Worm (Caenorhabditis elegans) whole organism, midembryonic: ENCODE results near the gene ifbp-1.

Experiments
- T22C8.4 ChIP-seq: fragments of 200-800 bp; sonication (Bioruptor generic); IDR thresholded peaks from 2 replicates; pipeline ENCODE4 v1.3.6; 2022; ENCODE audit warnings: missing genetic modification characterization, missing compliant biosample characterization
- cog-1 ChIP-seq: sonication (generic microtip); optimal IDR thresholded peaks from 2 replicates; lab custom pipeline; 2016; ENCODE audit warnings: missing genetic modification characterization, missing compliant biosample characterization
- flt-1 ChIP-seq: fragments of 200-800 bp; sonication (Bioruptor generic); IDR thresholded peaks from 2 replicates; pipeline ENCODE4 v1.3.6; 2022; ENCODE audit warnings: missing genetic modification characterization, missing compliant biosample characterization
- klf-2 ChIP-seq: fragments of 200-800 bp; sonication (Bioruptor generic); conservative IDR thresholded peaks from 2 replicates; pipeline ENCODE4 v1.3.6; 2022; ENCODE audit warnings: missing genetic modification reagents, missing genetic modification characterization, missing compliant biosample characterization
- med-1 ChIP-seq: sonication (generic microtip); optimal IDR thresholded peaks from 2 replicates; lab custom pipeline; 2017; ENCODE audit warnings: missing genetic modification characterization, mild to moderate bottlenecking, missing compliant biosample characterization, antibody characterized with exemption, missing genetic modification reagents; ENCODE audit not compliant: insufficient read depth
- ref-1 ChIP-seq: fragments of 200-800 bp; sonication (Bioruptor generic); conservative IDR thresholded peaks from 2 replicates; pipeline ENCODE4 v1.3.6; 2022; ENCODE audit warnings: missing genetic modification reagents, missing genetic modification characterization, missing compliant biosample characterization
- tab-1 ChIP-seq: fragments of 200-800 bp; sonication (Bioruptor generic); IDR thresholded peaks from 2 replicates; pipeline ENCODE4 v1.3.6; 2022; ENCODE audit warnings: missing genetic modification characterization, missing compliant biosample characterization
- ztf-23 ChIP-seq: fragments of 200-800 bp; sonication (Bioruptor generic); IDR thresholded peaks from 2 replicates; pipeline ENCODE4 v1.3.6; 2022; ENCODE audit warnings: missing genetic modification reagents, missing genetic modification characterization, missing compliant biosample characterization
- ztf-29 ChIP-seq: fragments of 200-800 bp; sonication (Bioruptor generic); IDR thresholded peaks from 2 replicates; pipeline ENCODE4 v1.3.6; 2022; ENCODE audit warnings: missing genetic modification reagents, missing genetic modification characterization, missing compliant biosample characterization

Gene ifbp-1

DNA sequence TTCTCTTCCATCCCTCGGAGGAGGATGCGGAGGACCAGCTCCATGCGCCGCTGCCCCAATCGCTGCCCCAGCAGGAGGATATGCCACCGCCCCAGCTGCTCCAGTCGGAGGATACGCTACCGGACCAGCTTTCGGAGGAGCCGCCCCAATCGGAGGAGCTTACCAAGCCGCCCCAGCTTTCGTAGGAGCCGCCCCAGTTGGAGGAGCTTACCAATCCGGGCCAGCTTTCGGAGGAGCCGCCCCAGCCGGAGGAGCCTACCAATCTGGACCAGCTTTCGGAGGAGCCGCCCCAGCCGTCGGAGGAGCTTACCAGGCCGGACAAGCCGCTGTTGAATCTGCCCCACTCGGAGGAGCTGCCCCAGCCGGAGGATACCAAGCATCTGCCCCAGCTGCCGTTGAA, 35.4 kb upstream of the ifbp-1 start:
- TF ChIP-seq ztf-23 (no peak), tab-1 (GFP tag; lab: Robert Waterston, UW) (no peak)

DNA sequence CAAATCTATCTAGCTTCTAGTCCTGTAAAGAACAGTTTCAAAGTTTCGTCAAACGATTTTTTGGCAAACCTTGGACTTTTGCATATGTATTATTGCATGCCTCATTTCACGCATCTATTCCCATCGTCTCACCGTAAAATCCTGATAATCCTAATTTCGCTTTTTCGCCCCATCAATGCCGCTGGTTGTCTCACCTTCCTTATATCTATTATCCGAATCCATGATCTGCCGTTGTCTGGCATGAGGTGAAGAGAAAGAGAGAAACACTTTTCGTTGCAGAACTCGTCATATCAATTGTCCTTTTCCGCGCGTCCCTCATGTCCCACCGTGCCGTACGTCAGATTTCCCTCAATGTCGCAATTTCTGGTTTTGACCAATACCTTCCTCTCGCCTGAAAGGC, 34.5 kb upstream of the ifbp-1 start, which contains the start of gene cut-2:
cut-2 (plus strand) TSS at position 365 of the 400 bp plus-strand sequence.
- no peak for TF ChIP-seq ztf-29 (GFP tag; lab: Robert Waterston, UW)
- no peak for TF ChIP-seq klf-2

DNA sequence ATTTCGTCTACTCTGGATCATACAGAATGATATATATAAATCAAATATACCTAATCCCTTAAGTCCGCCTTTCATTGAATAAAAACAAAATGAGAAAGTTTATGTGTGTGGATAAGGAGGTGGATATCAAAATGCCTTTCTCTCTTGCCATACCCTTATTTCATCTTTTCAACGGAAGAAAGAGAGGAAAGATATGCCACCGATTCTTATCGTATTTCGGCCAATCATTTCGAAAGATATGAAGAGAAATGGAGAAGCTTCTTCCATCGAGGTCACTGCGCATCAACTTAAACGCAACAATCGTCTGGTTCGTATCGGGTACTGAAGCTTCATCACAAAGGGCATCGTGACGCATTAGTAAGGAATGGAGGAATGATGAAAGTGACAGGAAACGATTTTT, 33.2 kb upstream of the ifbp-1 start:
- no peak for TF ChIP-seq ztf-23
- no peak for TF ChIP-seq tab-1 (GFP tag; lab: Robert Waterston, UW)
- no peak for TF ChIP-seq med-1 (GFP tag; lab: Kevin White, UChicago)
- TF ChIP-seq ref-1 (GFP tag; lab: Robert Waterston, UW) = no peak
- no peak for TF ChIP-seq cog-1
- TF ChIP-seq klf-2 = no peak
- no peak for TF ChIP-seq flt-1
- no peak for TF ChIP-seq ztf-29 (GFP tag; lab: Robert Waterston, UW)
- no peak for TF ChIP-seq T22C8.4

DNA sequence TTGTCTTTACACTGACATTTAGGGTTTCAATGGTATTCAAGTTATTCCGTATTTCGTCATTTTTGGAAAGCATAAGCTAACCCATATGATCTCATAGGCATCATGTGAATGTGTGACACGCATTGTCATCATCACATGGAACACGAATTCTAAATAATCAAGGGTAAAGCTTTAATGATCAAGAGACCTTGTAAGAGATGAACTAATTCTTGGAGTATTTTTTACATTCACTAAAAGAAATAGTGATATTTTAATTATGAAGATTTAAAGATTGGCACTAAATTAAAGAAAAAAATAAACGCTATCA, 31.9 kb upstream of the ifbp-1 start:
- TF ChIP-seq klf-2 = no peak
- no peak for TF ChIP-seq med-1 (GFP tag; lab: Kevin White, UChicago)
- no peak for TF ChIP-seq T22C8.4
- TF ChIP-seq cog-1 = no peak
- TF ChIP-seq ref-1 (GFP tag; lab: Robert Waterston, UW) = no peak
- no peak for TF ChIP-seq flt-1
- no peak for TF ChIP-seq tab-1 (GFP tag; lab: Robert Waterston, UW)
- no peak for TF ChIP-seq ztf-29 (GFP tag; lab: Robert Waterston, UW)
- TF ChIP-seq ztf-23 = no peak

DNA sequence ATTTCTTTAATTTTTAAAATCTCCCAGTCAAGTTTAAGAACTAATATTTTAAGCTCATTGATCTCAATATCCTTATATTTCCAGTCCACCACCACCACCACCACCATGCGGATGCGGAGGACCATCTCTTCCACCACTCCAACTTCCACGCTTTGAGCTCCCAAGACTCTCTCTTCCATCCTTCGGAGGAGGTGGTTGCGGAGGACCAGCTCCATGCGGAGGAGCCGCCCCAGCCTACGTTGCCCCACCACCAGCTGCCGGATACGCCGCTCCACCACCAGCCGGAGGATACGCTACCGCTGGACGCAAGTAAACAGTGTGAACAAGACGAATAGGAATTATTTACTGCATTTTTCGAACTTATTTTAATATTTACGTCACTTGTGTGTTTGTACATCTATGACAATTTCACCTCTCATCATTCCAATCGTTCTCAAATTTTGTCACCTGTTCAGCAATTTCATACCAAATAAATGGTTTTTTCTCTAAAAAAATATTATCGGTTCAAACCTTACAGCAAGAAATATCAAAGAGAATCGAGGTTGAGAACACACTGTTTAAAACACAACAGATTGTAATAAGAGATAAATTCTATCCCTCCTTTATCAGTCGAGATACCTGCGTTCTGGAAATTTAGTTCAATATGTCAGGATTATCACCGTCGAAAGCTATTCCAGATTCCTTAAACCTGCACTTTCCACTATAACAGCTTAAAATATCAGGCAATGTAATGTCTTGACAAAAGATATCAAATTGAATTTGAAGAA, 31.3 kb upstream of the ifbp-1 start:
- TF ChIP-seq ref-1 (GFP tag; lab: Robert Waterston, UW) = no peak
- TF ChIP-seq ztf-23 = no peak
- TF ChIP-seq T22C8.4 = no peak
- TF ChIP-seq ztf-29 (GFP tag; lab: Robert Waterston, UW) = no peak
- TF ChIP-seq klf-2 = no peak
- no peak for TF ChIP-seq med-1 (GFP tag; lab: Kevin White, UChicago)
- TF ChIP-seq flt-1 = no peak
- no peak for TF ChIP-seq tab-1 (GFP tag; lab: Robert Waterston, UW)
- no peak for TF ChIP-seq cog-1

DNA sequence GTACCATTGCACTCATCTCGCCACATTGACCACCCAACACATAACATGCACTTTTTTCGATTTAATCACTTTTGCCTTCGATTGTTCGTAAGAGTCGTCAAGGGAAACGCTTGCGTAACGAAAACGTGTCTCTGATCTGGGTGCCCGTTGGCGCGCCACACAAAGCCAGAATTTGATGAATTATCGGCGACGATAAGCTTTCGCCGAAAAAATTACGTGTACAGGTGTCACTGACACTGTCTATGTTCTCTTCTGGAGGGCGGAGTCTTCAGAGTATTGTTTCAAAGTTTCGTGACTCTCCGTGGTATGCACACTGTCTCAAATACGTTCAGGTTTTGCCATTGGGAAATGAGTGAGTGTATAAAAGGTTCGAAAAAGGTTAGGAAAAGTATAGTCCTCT, 30.6 kb upstream of the ifbp-1 start, which contains the start of gene F53F1.4:
F53F1.4 (plus strand) TSS at position 390 of the 400 bp plus-strand sequence.
- no peak for TF ChIP-seq ztf-23
- no peak for TF ChIP-seq klf-2
- TF ChIP-seq cog-1 = no peak
- no peak for TF ChIP-seq med-1 (GFP tag; lab: Kevin White, UChicago)
- TF ChIP-seq tab-1 (GFP tag; lab: Robert Waterston, UW) = no peak

DNA sequence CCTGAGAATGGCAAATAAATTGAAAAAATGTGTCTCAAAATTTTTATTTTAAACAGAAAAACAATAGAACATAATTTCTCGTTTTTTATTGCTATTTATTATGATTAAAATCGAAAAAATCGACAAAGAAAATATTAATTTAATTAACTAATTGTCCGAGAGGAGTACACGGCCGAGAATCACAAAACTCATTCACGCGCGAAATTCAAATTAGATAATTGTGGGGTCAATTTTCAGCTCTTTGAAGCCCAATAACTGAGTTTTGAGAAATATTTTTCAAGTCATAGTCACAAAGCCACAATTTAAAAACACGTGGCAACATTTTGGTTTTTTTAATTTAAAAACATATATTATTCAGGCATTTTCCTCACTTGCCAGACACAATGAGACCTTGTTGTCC, 29.0 kb upstream of the ifbp-1 start:
- TF ChIP-seq tab-1 (GFP tag; lab: Robert Waterston, UW) (no peak), cog-1 (no peak), ref-1 (GFP tag; lab: Robert Waterston, UW) (no peak), ztf-23 (no peak), flt-1 (no peak), med-1 (GFP tag; lab: Kevin White, UChicago) (no peak), T22C8.4 (no peak), klf-2 (no peak), ztf-29 (GFP tag; lab: Robert Waterston, UW) (no peak)

DNA sequence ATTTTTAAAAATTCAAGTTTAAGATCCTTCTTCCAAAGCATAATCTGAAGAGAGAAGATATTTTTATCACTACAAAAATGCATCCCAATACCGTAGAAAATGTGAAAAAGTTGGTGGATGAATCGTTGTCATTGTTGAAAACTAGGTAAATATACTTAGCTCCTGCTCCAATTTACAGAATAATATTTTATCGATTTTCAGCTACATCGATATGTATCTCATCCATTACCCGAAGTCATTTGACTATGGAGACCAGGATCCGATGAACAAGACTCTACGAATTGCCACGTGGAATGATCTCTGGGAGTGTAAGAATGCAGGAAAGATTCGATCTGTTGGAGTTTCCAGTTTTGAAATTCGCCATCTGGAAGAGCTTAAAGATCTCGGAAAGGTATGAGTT, 28.4 kb upstream of the ifbp-1 start:
- TF ChIP-seq ref-1 (GFP tag; lab: Robert Waterston, UW) (no peak), med-1 (GFP tag; lab: Kevin White, UChicago) (no peak), klf-2 (no peak), flt-1 (no peak), T22C8.4 (no peak), ztf-23 (no peak), cog-1 (no peak), tab-1 (GFP tag; lab: Robert Waterston, UW) (no peak), ztf-29 (GFP tag; lab: Robert Waterston, UW) (no peak)

DNA sequence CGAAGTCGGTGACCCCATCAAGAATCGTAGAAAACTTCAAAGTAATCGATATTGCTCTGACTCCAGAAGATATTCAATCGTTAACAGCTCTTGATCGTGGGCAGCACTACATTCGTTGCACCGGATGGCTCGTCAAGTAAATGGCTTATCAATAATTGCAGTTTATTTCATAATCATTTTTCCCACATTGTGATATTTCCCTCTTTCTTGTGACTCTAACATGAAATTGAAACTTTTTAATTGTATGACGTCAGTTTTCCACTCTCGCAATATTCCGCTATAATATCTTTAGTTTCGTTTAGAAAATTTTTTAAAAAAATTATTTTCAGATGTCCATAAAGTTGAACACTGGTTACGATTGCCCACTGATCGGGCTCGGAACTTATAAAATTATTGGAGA, 27.9 kb upstream of the ifbp-1 start, which contains the start of gene F53F1.3:
F53F1.3 (plus strand) TSS at position 330 of the 400 bp plus-strand sequence.
- no peak for TF ChIP-seq cog-1
- TF ChIP-seq ref-1 (GFP tag; lab: Robert Waterston, UW) = no peak
- TF ChIP-seq med-1 (GFP tag; lab: Kevin White, UChicago) = no peak
- TF ChIP-seq klf-2 = no peak
- TF ChIP-seq T22C8.4 = no peak
- no peak for TF ChIP-seq tab-1 (GFP tag; lab: Robert Waterston, UW)

DNA sequence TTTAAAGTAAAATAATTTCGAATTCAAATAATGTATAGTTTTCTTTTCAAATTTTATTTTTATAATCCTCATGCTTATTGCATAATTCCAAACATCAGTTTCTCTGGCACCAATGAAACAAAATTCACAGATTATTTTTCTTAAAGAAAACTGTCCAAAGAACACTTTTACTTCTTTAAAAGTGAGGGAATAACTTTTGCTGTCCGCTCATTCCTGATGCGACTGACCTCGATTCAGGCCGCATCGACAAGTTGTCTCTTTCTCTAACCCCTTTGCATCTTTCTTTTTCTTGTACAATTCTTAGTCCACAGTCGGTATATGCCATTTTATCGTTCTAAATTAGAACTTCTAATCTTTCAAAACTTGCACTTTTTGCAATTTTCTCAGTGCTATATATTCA, 26.4 kb upstream of the ifbp-1 start, which contains the start of gene F53F1.2:
F53F1.2 (plus strand) TSS at position 306 of the 400 bp plus-strand sequence.
- TF ChIP-seq klf-2 = no peak
- no peak for TF ChIP-seq ztf-29 (GFP tag; lab: Robert Waterston, UW)
- TF ChIP-seq ref-1 (GFP tag; lab: Robert Waterston, UW) = no peak
- no peak for TF ChIP-seq ztf-23
- no peak for TF ChIP-seq cog-1
- no peak for TF ChIP-seq med-1 (GFP tag; lab: Kevin White, UChicago)
- TF ChIP-seq flt-1 = no peak
- no peak for TF ChIP-seq T22C8.4
- TF ChIP-seq tab-1 (GFP tag; lab: Robert Waterston, UW) = no peak

DNA sequence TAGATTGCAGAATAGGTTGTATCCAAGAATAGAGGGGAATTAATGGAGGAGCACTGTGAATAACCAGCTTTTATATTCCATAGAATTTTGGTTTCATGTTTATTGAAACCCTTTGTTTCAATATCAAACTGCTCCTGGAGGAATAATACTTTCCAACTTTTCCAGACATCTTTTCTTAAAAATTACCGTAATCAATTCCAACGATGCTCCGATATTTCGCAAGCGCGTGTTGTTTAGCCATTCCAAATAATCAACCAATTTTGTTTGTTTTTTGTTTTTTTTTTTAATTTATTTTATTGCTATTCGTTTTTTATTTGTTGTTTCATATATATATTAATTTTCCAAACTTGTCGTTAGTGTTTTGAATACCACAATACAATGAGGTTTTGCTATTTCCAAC, 26.0 kb upstream of the ifbp-1 start, which contains the start of gene cutl-1:
cutl-1 (minus strand) TSS at position 83 of the 400 bp plus-strand sequence.
- no peak for TF ChIP-seq ref-1 (GFP tag; lab: Robert Waterston, UW)
- TF ChIP-seq ztf-23 = no peak
